Fruit fly (Drosophila melanogaster) whole organism, prepupa: ENCODE measurements around the gene Mps1.

Source experiments
- Blimp-1 ChIP-seq: fragments of 200-800 bp; sonication (Bioruptor generic); optimal IDR thresholded peaks from 3 replicates; lab custom pipeline; 2017; ENCODE audit warnings: missing biosample characterization, missing genetic modification characterization, mild to moderate bottlenecking, moderate library complexity, missing genetic modification reagents
- Eip75B ChIP-seq: fragments of 200-800 bp; sonication (Bioruptor generic); optimal IDR thresholded peaks from 3 replicates; lab custom pipeline; 2016; ENCODE audit warnings: missing biosample characterization, missing genetic modification characterization
- Hr39 ChIP-seq: fragments of 200-800 bp; sonication (Bioruptor generic); optimal IDR thresholded peaks from 2 replicates; lab custom pipeline; 2016; ENCODE audit warnings: missing biosample characterization, missing genetic modification characterization
- Sox102F ChIP-seq: fragments of 200-800 bp; sonication (Bioruptor generic); optimal IDR thresholded peaks from 2 replicates; lab custom pipeline; 2016; ENCODE audit warnings: missing biosample characterization, mild to moderate bottlenecking, missing genetic modification characterization
- Sox15 ChIP-seq: fragments of 200-800 bp; sonication (Bioruptor generic); optimal IDR thresholded peaks from 3 replicates; lab custom pipeline; 2016; ENCODE audit warnings: missing biosample characterization, missing genetic modification characterization

DNA sequence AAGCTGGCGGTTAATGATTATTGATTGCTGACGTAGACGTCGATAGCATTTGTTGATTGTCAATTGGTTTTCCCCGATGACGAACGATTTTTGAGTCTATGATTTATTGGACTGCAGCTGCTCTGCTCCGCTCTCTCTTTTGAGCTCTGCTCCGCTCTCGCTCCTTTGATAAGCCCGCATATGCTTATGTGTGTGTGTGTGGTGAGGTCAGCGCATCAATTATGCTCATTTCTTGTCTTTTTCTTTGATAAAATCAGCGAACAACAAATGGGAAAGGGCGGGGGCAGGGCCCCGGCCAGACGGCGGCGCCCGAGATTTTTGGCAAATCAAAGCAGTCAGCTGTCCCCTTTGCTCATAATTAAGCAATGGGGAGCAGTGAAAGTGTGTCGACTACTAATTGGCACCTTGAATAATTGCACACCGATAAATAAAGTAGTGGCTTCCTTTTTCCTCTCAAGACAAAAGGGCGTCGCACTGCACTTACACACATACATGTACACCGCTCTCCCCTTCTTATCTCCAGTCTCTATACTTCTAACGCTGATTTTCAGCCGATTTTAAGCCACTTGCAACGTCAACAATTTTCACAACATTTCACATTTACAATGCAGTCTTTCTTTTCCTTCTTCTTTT, 10.7 kb downstream of the Mps1 start:
- TF ChIP-seq Sox15 (GFP tag; lab: Kevin White, UChicago), result no peak
- peak; percentile 26 for TF ChIP-seq Blimp-1 (GFP tag; lab: Kevin White, UChicago)
- TF ChIP-seq Eip75B (GFP tag; lab: Kevin White, UChicago), result no peak
- TF ChIP-seq Sox102F (GFP tag; lab: Kevin White, UChicago), result no peak
- no peak for TF ChIP-seq Hr39 (GFP tag; lab: Kevin White, UChicago)
